Fruit fly (Drosophila melanogaster): ENCODE data around the gene CG5078.

The CG5078 gene

DNA sequence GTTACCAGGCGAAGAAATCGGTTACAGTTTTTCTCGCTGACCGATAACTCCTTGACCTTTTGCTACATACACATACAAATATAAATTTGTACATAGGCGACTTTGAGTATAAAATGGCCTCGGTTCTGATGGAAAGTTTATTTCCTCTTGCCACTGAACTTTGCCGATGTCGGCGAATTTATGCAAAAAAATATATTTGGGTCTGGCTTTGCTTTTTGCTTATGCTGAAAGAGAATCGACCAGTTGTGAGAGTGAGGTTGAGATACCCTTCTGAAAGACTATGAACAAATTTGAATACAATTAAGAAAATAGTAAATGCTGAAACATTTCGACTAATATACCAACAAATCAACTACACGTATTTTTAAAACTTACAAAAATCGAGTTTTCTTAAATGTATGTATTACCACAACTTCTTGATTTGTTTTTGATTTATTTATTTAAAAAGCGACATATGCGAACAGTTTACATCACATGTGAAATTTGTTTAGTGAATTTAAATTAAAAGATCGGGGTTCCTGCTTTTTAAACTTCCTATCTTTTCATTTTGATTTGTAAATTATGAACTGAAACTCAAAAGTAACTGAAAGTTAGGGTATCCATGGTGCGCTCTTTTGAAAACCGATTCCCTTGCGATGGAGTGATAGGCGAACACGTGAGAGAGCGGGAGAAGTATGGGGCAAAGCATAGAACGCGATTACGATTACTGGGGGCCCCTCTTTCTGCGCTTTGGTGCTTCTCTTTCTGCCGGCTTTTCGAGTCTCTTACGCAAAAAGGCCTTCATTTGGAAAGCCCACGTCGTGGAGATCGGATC lies 3.5 kb downstream of the CG5078 start (continued):
- TF ChIP-seq lz (GFP tag; optimal IDR thresholded peaks at IDR 0.05) (peak; percentile 82), CG6276 (GFP tag; optimal IDR thresholded peaks at IDR 0.05) (peak; percentile 82), CG3032 (tag; optimal IDR thresholded peaks at IDR 0.05) (peak; percentile 78), CG11294 (GFP tag; IDR thresholded peaks at IDR 0.05) (no peak), dac (GFP tag; optimal IDR thresholded peaks at IDR 0.05) (peak; percentile 50), CG10631 (GFP tag; optimal IDR thresholded peaks at IDR 0.05) (peak; percentile 63), Gug (GFP tag; IDR thresholded peaks at IDR 0.05) (peak; percentile 23; the same call in 1 of the 2 replicates), fd85E (GFP tag; optimal IDR thresholded peaks at IDR 0.05) (no peak), CG32006 (GFP tag; optimal IDR thresholded peaks at IDR 0.05) (peak; percentile 91), CG7368 (GFP tag; optimal IDR thresholded peaks at IDR 0.05) (peak; percentile 50), net (GFP tag; optimal IDR thresholded peaks at IDR 0.05) (peak; percentile 84), acj6 (GFP tag; optimal IDR thresholded peaks at IDR 0.05) (peak; percentile 75), CG8119 (GFP tag; IDR thresholded peaks at IDR 0.05) (peak; percentile 74; the same call in 2 of the 3 replicates), CG3919 (GFP tag; optimal IDR thresholded peaks at IDR 0.05) (peak; percentile 75), Hr4 (GFP tag; optimal IDR thresholded peaks at IDR 0.05) (peak; percentile 84)

- TF ChIP-seq CG6792 (GFP tag; optimal IDR thresholded peaks at IDR 0.05): no peak
- TF ChIP-seq svp (GFP tag): peak; percentile 99
- TF ChIP-seq Blimp-1 (GFP tag; optimal IDR thresholded peaks at IDR 0.05): no peak
- TF ChIP-seq ss (GFP tag; optimal IDR thresholded peaks at IDR 0.05): peak; percentile 10 to 39
- peak; percentile 10 for TF ChIP-seq CG16779 (tag; optimal IDR thresholded peaks at IDR 0.05)
These were observed 5.8 kb downstream of the CG5078 start for dm6 chr3L:20511499-20512108.

dm6 chr3L:20514101-20514500 lies 8.3 kb downstream of the CG5078 start:
- TF ChIP-seq Eip78C (GFP tag) (peak; percentile 29), CG6163 (GFP tag; IDR thresholded peaks at IDR 0.05) (no peak)

DNA sequence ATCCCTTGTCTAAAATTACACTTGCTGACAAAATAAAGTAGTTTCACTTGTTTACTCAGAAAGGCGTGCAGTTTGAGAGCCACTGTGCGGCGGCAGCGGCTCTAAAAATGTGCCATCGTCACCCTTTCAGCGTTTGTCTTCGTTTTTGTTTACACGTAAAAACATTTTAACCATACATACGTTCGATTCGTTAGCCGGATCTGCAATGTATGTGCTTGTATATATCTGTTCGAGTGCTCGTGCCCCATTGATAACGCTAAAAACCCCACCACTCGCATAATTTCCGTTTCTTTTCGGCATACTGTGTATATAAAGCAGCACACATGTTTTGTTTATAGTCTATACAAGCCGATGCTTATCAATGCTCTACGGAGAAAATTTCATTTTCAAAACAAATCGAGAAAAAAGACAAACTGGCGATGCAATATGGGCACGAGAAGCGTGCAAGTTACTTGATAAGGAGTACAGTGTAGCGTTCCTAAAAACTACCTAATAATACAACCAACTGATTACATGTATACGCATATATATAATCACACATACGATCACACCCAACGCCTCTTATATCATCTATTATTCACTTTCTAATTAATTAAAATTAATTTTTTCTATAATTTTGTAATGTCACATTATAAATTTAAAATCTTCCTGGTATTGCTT lies 10.8 kb downstream of the CG5078 start:
- TF ChIP-seq CG34406 (GFP tag; optimal IDR thresholded peaks at IDR 0.05): peak; percentile 60
- peak; percentile 97 for TF ChIP-seq fkh (GFP tag; optimal IDR thresholded peaks at IDR 0.05)
- peak; percentile 57 for TF ChIP-seq Ets96B (tag; optimal IDR thresholded peaks at IDR 0.05)
- no peak for TF ChIP-seq Sox15 (GFP tag; optimal IDR thresholded peaks at IDR 0.05)
- TF ChIP-seq CG6276 (GFP tag; optimal IDR thresholded peaks at IDR 0.05): peak; percentile 57
- TF ChIP-seq Hr38 (GFP tag; optimal IDR thresholded peaks at IDR 0.05): no peak
- peak; percentile 75 for TF ChIP-seq Eip78C (GFP tag)
- TF ChIP-seq Gug (GFP tag; IDR thresholded peaks at IDR 0.05): peak; percentile 20; the same call in 1 of the 2 replicates
- peak; percentile 26 for TF ChIP-seq Hr4 (GFP tag; optimal IDR thresholded peaks at IDR 0.05)
- peak; percentile 15 for TF ChIP-seq topi (GFP tag; optimal IDR thresholded peaks at IDR 0.05)
- TF ChIP-seq Met (GFP tag; optimal IDR thresholded peaks at IDR 0.05): peak; percentile 2
- no peak for TF ChIP-seq Hr39 (GFP tag; optimal IDR thresholded peaks at IDR 0.05)
- TF ChIP-seq CG3032 (tag; optimal IDR thresholded peaks at IDR 0.05): peak; percentile 53
- TF ChIP-seq CG15336 (GFP tag; IDR thresholded peaks at IDR 0.05): peak; percentile 41; the same call in 1 of the 2 replicates
- peak; percentile 12 for TF ChIP-seq OdsH (GFP tag; optimal IDR thresholded peaks at IDR 0.05)
- TF ChIP-seq net (GFP tag; optimal IDR thresholded peaks at IDR 0.05): no peak
- peak; percentile 54; the same call in 2 of the 3 replicates for TF ChIP-seq eg (GFP tag; IDR thresholded peaks at IDR 0.05)
- no peak for TF ChIP-seq CG1621 (tag; optimal IDR thresholded peaks at IDR 0.05)
- peak; percentile 19 for TF ChIP-seq lz (GFP tag; optimal IDR thresholded peaks at IDR 0.05)
- peak; percentile 7 for TF ChIP-seq CG4318 (GFP tag; optimal IDR thresholded peaks at IDR 0.05)
- TF ChIP-seq achi (GFP tag; optimal IDR thresholded peaks at IDR 0.05): no peak
- peak; percentile 7 for TF ChIP-seq CG8319 (GFP tag; optimal IDR thresholded peaks at IDR 0.05)
- peak; percentile 12 for TF ChIP-seq CG6854 (GFP tag; optimal IDR thresholded peaks at IDR 0.05)
- peak; percentile 18 for TF ChIP-seq CG31627 (GFP tag; optimal IDR thresholded peaks at IDR 0.05)
- TF ChIP-seq Smox (GFP tag; optimal IDR thresholded peaks at IDR 0.05): peak; percentile 39
- peak; percentile 29 for TF ChIP-seq vri (GFP tag; optimal IDR thresholded peaks at IDR 0.05)
- TF ChIP-seq Eip75B (GFP tag; optimal IDR thresholded peaks at IDR 0.05): no peak
- peak; percentile 24 for TF ChIP-seq CG10669 (GFP tag; optimal IDR thresholded peaks at IDR 0.05)
- peak; percentile 38 for TF ChIP-seq acj6 (GFP tag; optimal IDR thresholded peaks at IDR 0.05)
- TF ChIP-seq CG8119 (GFP tag; IDR thresholded peaks at IDR 0.05): peak; percentile 68
